Fruit fly (Drosophila melanogaster): ENCODE results near the gene Ude.

Gene Ude

dm6 chr3R:24805048-24805447, 5.6 kb upstream of the Ude start, which contains the start of gene polybromo (continued):
- TF ChIP-seq odd (GFP tag; optimal IDR thresholded peaks at IDR 0.05) (no peak), sens (GFP tag) (peak; percentile 49), rib (GFP tag; IDR thresholded peaks at IDR 0.05) (no peak), bbx (GFP tag; IDR thresholded peaks at IDR 0.05; ENCODE audit: partially characterized antibody) (peak; percentile 92), Awh (GFP tag; IDR thresholded peaks at IDR 0.05) (no peak), CG30403 (GFP tag; optimal IDR thresholded peaks at IDR 0.05) (peak; percentile 17), bcd (GFP tag; optimal IDR thresholded peaks at IDR 0.05) (no peak), CG7271 (tag; optimal IDR thresholded peaks at IDR 0.05) (no peak), Nf-YA (GFP tag; IDR thresholded peaks at IDR 0.05) (no peak), wek (GFP tag; optimal IDR thresholded peaks at IDR 0.05) (no peak), nerfin-2 (GFP tag; IDR thresholded peaks at IDR 0.05; ENCODE audit: partially characterized antibody) (peak; percentile 88), CG15696 (tag; optimal IDR thresholded peaks at IDR 0.05) (no peak), CG6272 (GFP tag; IDR thresholded peaks at IDR 0.05) (no peak), CG2116 (GFP tag; optimal IDR thresholded peaks at IDR 0.05) (peak; percentile 43), CG12104 (GFP tag; optimal IDR thresholded peaks at IDR 0.05) (no peak), PHDP (tag; optimal IDR thresholded peaks at IDR 0.05) (no peak), pzg (GFP tag; optimal IDR thresholded peaks at IDR 0.05) (peak; percentile 80), p53 (GFP tag; optimal IDR thresholded peaks at IDR 0.05) (no peak), onecut (GFP tag; IDR thresholded peaks at IDR 0.05) (no peak), slp2 (GFP tag; optimal IDR thresholded peaks at IDR 0.05) (no peak), tll (GFP tag; optimal IDR thresholded peaks at IDR 0.05) (no peak), crp (GFP tag; optimal IDR thresholded peaks at IDR 0.05) (no peak), phol (tag; optimal IDR thresholded peaks at IDR 0.05) (peak; percentile 11), usp (GFP tag; optimal IDR thresholded peaks at IDR 0.05) (no peak), CHES-1-like (GFP tag; optimal IDR thresholded peaks at IDR 0.05) (peak; percentile 1), C15 (GFP tag; IDR thresholded peaks at IDR 0.05) (no peak), crc (GFP tag; optimal IDR thresholded peaks at IDR 0.05) (no peak), CG34224 (GFP tag; IDR thresholded peaks at IDR 0.05; ENCODE audit: partially characterized antibody) (peak; percentile 89), twi (tag; optimal IDR thresholded peaks at IDR 0.05) (no peak), Hmx (GFP tag; optimal IDR thresholded peaks at IDR 0.05) (no peak), CG18262 (tag; optimal IDR thresholded peaks at IDR 0.05) (no peak), al (GFP tag; IDR thresholded peaks at IDR 0.05) (no peak), pho (GFP tag; optimal IDR thresholded peaks at IDR 0.05) (no peak), Hr78 (GFP tag; optimal IDR thresholded peaks at IDR 0.05) (no peak), Deaf1 (tag; optimal IDR thresholded peaks at IDR 0.05) (no peak), CG4360 (GFP tag; IDR thresholded peaks at IDR 0.05) (no peak), CG7357 (GFP tag; IDR thresholded peaks at IDR 0.05) (no peak), CG17568 (GFP tag; optimal IDR thresholded peaks at IDR 0.05) (no peak), CG1603 (tag; optimal IDR thresholded peaks at IDR 0.05) (no peak), CG8765 (GFP tag; IDR thresholded peaks at IDR 0.05) (no peak), HLHmδ (GFP tag; optimal IDR thresholded peaks at IDR 0.05) (no peak), CG5953 (GFP tag; IDR thresholded peaks at IDR 0.05) (no peak), CG17829 (tag; optimal IDR thresholded peaks at IDR 0.05) (peak; percentile 37), CG16779 (GFP tag; IDR thresholded peaks at IDR 0.05) (no peak), Asciz (GFP tag; optimal IDR thresholded peaks at IDR 0.05) (no peak), CG10147 (GFP tag; optimal IDR thresholded peaks at IDR 0.05) (no peak), Xbp1 (GFP tag; optimal IDR thresholded peaks at IDR 0.05) (no peak), Stat92E (GFP tag; optimal IDR thresholded peaks at IDR 0.05) (peak in 1 of 3 experiments; percentile 70), hb (GFP tag; IDR thresholded peaks at IDR 0.05; ENCODE audit: partially characterized antibody) (peak; percentile 77; the same call in 1 of the 3 replicates), CG6765 (GFP tag; optimal IDR thresholded peaks at IDR 0.05) (no peak), az2 (GFP tag; optimal IDR thresholded peaks at IDR 0.05) (no peak)

Measured in whole organism, embryonic.